Fruit fly (Drosophila melanogaster): ENCODE data around the gene Wdr37.

The Wdr37 gene

DNA sequence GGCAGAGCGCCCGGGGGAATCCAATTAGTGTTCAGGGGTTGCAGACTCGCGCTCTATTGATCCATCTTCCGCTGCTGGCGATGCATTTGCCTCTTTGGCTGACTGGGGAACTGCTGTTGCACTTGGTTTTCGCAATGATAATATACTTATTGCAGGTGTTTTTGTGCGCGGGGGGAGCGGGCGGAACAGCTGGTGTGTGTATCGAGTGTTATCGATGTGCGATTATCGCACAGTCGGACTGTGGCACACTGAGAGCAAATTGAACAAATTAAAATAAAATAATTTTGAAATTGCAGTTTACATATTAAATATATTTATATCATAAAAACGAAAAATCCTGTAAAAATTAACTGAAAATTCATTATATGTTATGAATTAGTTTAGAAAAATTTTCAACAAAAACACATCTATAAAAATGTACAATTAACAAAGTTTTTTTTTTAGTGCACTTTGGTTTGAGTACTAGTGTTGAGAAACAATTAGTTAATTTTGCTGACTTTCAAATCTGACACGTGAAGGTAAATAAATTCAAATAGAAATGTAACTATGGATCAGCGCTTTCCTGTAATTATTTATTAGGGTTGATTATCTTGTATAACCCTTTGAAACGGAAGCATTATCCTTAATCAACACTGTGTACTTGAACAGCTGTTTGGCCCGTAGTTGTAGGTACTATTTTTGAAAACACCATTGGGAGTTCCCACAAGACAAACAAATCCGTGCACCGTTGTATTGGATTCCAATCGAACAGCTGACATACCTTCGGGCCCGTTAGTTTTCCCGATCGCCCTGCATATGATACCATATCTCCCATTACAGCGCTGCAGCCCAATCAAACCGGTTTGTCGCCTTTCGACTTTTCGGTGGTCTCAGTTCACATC, at the start of gene Wdr37, which contains the start of gene koko (continued):
- TF ChIP-seq CG4707 (GFP tag; optimal IDR thresholded peaks at IDR 0.05), result peak; percentile 44

dm6 chr3R:18449896-18450637, 47.6 kb upstream of the Wdr37 start:
- TF ChIP-seq cwo (GFP tag; optimal IDR thresholded peaks at IDR 0.05), result peak; percentile 32
- TF ChIP-seq mirr (GFP tag; optimal IDR thresholded peaks at IDR 0.05), result peak; percentile 2
- peak; percentile 46 for TF ChIP-seq CG3163 (GFP tag; optimal IDR thresholded peaks at IDR 0.05)
- peak; percentile 73 for TF ChIP-seq exex (tag; optimal IDR thresholded peaks at IDR 0.05)
- TF ChIP-seq CG3995 (GFP tag; optimal IDR thresholded peaks at IDR 0.05), result peak; percentile 92
- TF ChIP-seq lab (GFP tag; optimal IDR thresholded peaks at IDR 0.05), result peak; percentile 61
- TF ChIP-seq bbx (GFP tag; IDR thresholded peaks at IDR 0.05; ENCODE audit: partially characterized antibody), result no peak
- TF ChIP-seq ind (GFP tag; optimal IDR thresholded peaks at IDR 0.05), result no peak
- 0 out of 2 replicates have a peak, but pooled peaks have one; percentile 42 for TF ChIP-seq GATAe (GFP tag; conservative IDR thresholded peaks at IDR 0.05)
- TF ChIP-seq Dad (GFP tag; optimal IDR thresholded peaks at IDR 0.05), result no peak
- peak; percentile 11 for TF ChIP-seq CG18599 (GFP tag; optimal IDR thresholded peaks at IDR 0.05)
- TF ChIP-seq rib (GFP tag; IDR thresholded peaks at IDR 0.05), result peak; percentile 54; the same call in 1 of the 2 replicates
- peak; percentile 38 for TF ChIP-seq CG15479 (GFP tag; optimal IDR thresholded peaks at IDR 0.05)
- TF ChIP-seq MBD-R2 (GFP tag; IDR thresholded peaks at IDR 0.05), result no peak
- TF ChIP-seq CG13624 (GFP tag; optimal IDR thresholded peaks at IDR 0.05), result peak; percentile 25
- peak; percentile 96 for TF ChIP-seq Adf1 (GFP tag; IDR thresholded peaks at IDR 0.05)
- TF ChIP-seq sug (tag; optimal IDR thresholded peaks at IDR 0.05), result peak; percentile 45
- no peak for TF ChIP-seq wor (GFP tag; IDR thresholded peaks at IDR 0.05)
- TF ChIP-seq CG17361 (GFP tag; IDR thresholded peaks at IDR 0.05), result no peak
- no peak for TF ChIP-seq CG9437 (GFP tag; optimal IDR thresholded peaks at IDR 0.05)
- TF ChIP-seq grn (GFP tag; optimal IDR thresholded peaks at IDR 0.05), result peak; percentile 12
- TF ChIP-seq Hr78 (GFP tag; optimal IDR thresholded peaks at IDR 0.05), result peak in 1 of 2 experiments; percentile 38
- TF ChIP-seq Trl (optimal IDR thresholded peaks at IDR 0.05), result peak in 1 of 2 experiments; percentile 64
- no peak for TF ChIP-seq Trl (GFP tag; optimal IDR thresholded peaks at IDR 0.05)
- peak; percentile 31 for TF ChIP-seq cg (GFP tag; optimal IDR thresholded peaks at IDR 0.05)
- TF ChIP-seq Pdp1 (GFP tag; optimal IDR thresholded peaks at IDR 0.05), result peak in 1 of 2 experiments; percentile 44
- no peak for TF ChIP-seq CG32767 (GFP tag; IDR thresholded peaks at IDR 0.05)
- TF ChIP-seq CG4617 (GFP tag; optimal IDR thresholded peaks at IDR 0.05; ENCODE audit: borderline replicate concordance), result no peak

DNA sequence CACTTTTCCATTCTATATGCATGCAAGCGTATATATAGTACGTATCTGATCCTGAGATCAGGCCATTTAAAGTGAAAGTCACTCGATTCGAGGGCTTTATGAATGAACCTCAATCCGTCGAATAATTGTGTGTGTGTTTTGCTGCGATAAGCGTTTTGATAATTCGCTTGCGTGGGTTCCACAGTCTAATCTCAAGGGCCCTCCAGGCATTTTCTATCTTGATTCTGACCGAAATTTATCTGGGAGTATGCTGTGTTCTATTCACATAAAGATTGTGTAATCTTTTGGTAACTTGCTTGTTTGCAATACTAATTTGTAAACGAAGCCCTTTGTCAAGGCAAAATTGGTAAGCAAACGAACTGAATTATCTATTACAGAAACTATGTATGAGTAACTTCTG, 46.7 kb upstream of the Wdr37 start:
- TF ChIP-seq GATAe (GFP tag; conservative IDR thresholded peaks at IDR 0.05) (peak; percentile 56; the same call in 1 of the 2 replicates), sug (tag; optimal IDR thresholded peaks at IDR 0.05) (peak; percentile 92), ftz-f1 (GFP tag; optimal IDR thresholded peaks at IDR 0.05) (no peak), exex (tag; optimal IDR thresholded peaks at IDR 0.05) (peak; percentile 59), Bteb2 (GFP tag; optimal IDR thresholded peaks at IDR 0.05) (no peak), tio (GFP tag; optimal IDR thresholded peaks at IDR 0.05) (no peak), phol (tag; optimal IDR thresholded peaks at IDR 0.05) (no peak), Dek (tag; optimal IDR thresholded peaks at IDR 0.05) (no peak), CG11695 (GFP tag; IDR thresholded peaks at IDR 0.05) (no peak), en (GFP tag; optimal IDR thresholded peaks at IDR 0.05) (no peak), Antp (GFP tag; optimal IDR thresholded peaks at IDR 0.05) (no peak), Ada2b (GFP tag; IDR thresholded peaks at IDR 0.05) (no peak), pum (GFP tag; optimal IDR thresholded peaks at IDR 0.05) (no peak), CG34376 (GFP tag; optimal IDR thresholded peaks at IDR 0.05) (peak; percentile 32), mirr (GFP tag; optimal IDR thresholded peaks at IDR 0.05) (peak; percentile 44), CG10274 (GFP tag; optimal IDR thresholded peaks at IDR 0.05) (no peak), CG1792 (GFP tag; optimal IDR thresholded peaks at IDR 0.05) (no peak), ATbp (GFP tag; optimal IDR thresholded peaks at IDR 0.05) (no peak), CG14441 (GFP tag; IDR thresholded peaks at IDR 0.05) (no peak), grn (GFP tag; optimal IDR thresholded peaks at IDR 0.05) (peak; percentile 72), CG4424 (GFP tag; optimal IDR thresholded peaks at IDR 0.05) (no peak)
